Worm (Caenorhabditis elegans): ENCODE results near the gene bcs-1.

ce11 chrII:8573044-8573443 lies 2.2 kb downstream of the bcs-1 start, which contains the start of gene F54C9.7:
- TF ChIP-seq scrt-1 (GFP tag; IDR thresholded peaks at IDR 0.05), result no peak
- no peak for TF ChIP-seq flt-1 (GFP tag; IDR thresholded peaks at IDR 0.05)
- TF ChIP-seq tbx-37 (GFP tag; conservative IDR thresholded peaks at IDR 0.05), result no peak
- no peak for TF ChIP-seq ama-1 (optimal IDR thresholded peaks at IDR 0.05)
